Fruit fly (Drosophila melanogaster) whole organism, prepupa: ENCODE data around the gene plum.
A peak's percentile ranks its signal among the peaks of the same experiment; 100 is the strongest.

ENCODE experiments used
- Blimp-1 ChIP-seq: fragments of 200-800 bp; sonication (Bioruptor generic); optimal IDR thresholded peaks from 3 replicates; lab custom pipeline; 2017; ENCODE audit warnings: missing biosample characterization, missing genetic modification characterization, mild to moderate bottlenecking, moderate library complexity, missing genetic modification reagents
- CG10631 ChIP-seq: fragments of 200-800 bp; sonication (Bioruptor generic); optimal IDR thresholded peaks from 2 replicates; lab custom pipeline; 2016; ENCODE audit warnings: missing biosample characterization, missing genetic modification characterization
- CG10669 ChIP-seq: fragments of 200-800 bp; sonication (Bioruptor generic); optimal IDR thresholded peaks from 3 replicates; lab custom pipeline; 2018; ENCODE audit warnings: missing biosample characterization, mild to moderate bottlenecking, missing genetic modification characterization, moderate library complexity
- CG11294 ChIP-seq: fragments of 200-800 bp; sonication (Bioruptor generic); IDR thresholded peaks from 2 replicates; pipeline ENCODE4 v1.3.6; 2022; ENCODE audit warnings: missing biosample characterization, missing genetic modification characterization
- CG11762 ChIP-seq: fragments of 200-800 bp; sonication (Bioruptor generic); optimal IDR thresholded peaks from 3 replicates; lab custom pipeline; 2016; ENCODE audit warnings: missing biosample characterization, missing genetic modification characterization; ENCODE audit not compliant: insufficient read depth
- CG11902 ChIP-seq: fragments of 200-800 bp; sonication (Bioruptor generic); optimal IDR thresholded peaks from 3 replicates; lab custom pipeline; 2016; ENCODE audit warnings: missing biosample characterization, missing genetic modification characterization
- CG15336 ChIP-seq: fragments of 200-800 bp; sonication (Bioruptor generic); IDR thresholded peaks from 2 replicates; pipeline ENCODE4 v1.3.6; 2022; ENCODE audit warnings: missing biosample characterization, missing genetic modification characterization
- CG1621 ChIP-seq: fragments of 200-800 bp; sonication (Bioruptor generic); optimal IDR thresholded peaks from 3 replicates; lab custom pipeline; 2018; ENCODE audit warnings: missing biosample characterization, mild to moderate bottlenecking, missing genetic modification characterization
- CG16779 ChIP-seq: fragments of 200-800 bp; sonication (Bioruptor generic); optimal IDR thresholded peaks from 3 replicates; lab custom pipeline; 2017; ENCODE audit warnings: missing biosample characterization, mild to moderate bottlenecking, missing genetic modification characterization
- CG31627 ChIP-seq: fragments of 200-800 bp; sonication (Bioruptor generic); optimal IDR thresholded peaks from 3 replicates; lab custom pipeline; 2016; ENCODE audit warnings: missing biosample characterization, missing genetic modification characterization
- CG32006 ChIP-seq: fragments of 200-800 bp; sonication (Bioruptor generic); optimal IDR thresholded peaks from 3 replicates; lab custom pipeline; 2017; ENCODE audit warnings: missing biosample characterization, mild to moderate bottlenecking, missing genetic modification characterization
- CG34406 ChIP-seq: fragments of 200-800 bp; sonication (Bioruptor generic); optimal IDR thresholded peaks from 3 replicates; lab custom pipeline; 2016; ENCODE audit warnings: missing biosample characterization, missing genetic modification characterization
- CG4318 ChIP-seq: fragments of 200-800 bp; sonication (Bioruptor generic); optimal IDR thresholded peaks from 3 replicates; lab custom pipeline; 2017; ENCODE audit warnings: missing biosample characterization, mild to moderate bottlenecking, missing genetic modification characterization
- CG6163 ChIP-seq: fragments of 200-800 bp; sonication (Bioruptor generic); IDR thresholded peaks from 3 replicates; pipeline ENCODE4 v1.3.6; 2022; ENCODE audit warnings: missing biosample characterization, missing genetic modification characterization
- CG6276 ChIP-seq: fragments of 200-800 bp; sonication (Bioruptor generic); optimal IDR thresholded peaks from 2 replicates; lab custom pipeline; 2017; ENCODE audit warnings: missing biosample characterization, mild to moderate bottlenecking, missing genetic modification characterization
- CG6792 ChIP-seq: fragments of 200-800 bp; sonication (Bioruptor generic); optimal IDR thresholded peaks from 3 replicates; lab custom pipeline; 2016; ENCODE audit warnings: missing biosample characterization, missing genetic modification characterization
- CG6808 ChIP-seq: fragments of 200-800 bp; sonication (Bioruptor generic); optimal IDR thresholded peaks from 3 replicates; lab custom pipeline; 2017; ENCODE audit warnings: missing biosample characterization, missing genetic modification characterization, mild to moderate bottlenecking, moderate library complexity, missing genetic modification reagents
- CG6854 ChIP-seq: fragments of 200-800 bp; sonication (Bioruptor generic); optimal IDR thresholded peaks from 2 replicates; lab custom pipeline; 2017; ENCODE audit warnings: missing biosample characterization, mild to moderate bottlenecking, missing genetic modification characterization
- CG7368 ChIP-seq: fragments of 200-800 bp; sonication (Bioruptor generic); optimal IDR thresholded peaks from 3 replicates; lab custom pipeline; 2016; ENCODE audit warnings: missing biosample characterization, missing genetic modification characterization
- CG8119 ChIP-seq: fragments of 200-800 bp; sonication (Bioruptor generic); IDR thresholded peaks from 3 replicates; pipeline ENCODE4 v1.3.6; 2022; ENCODE audit warnings: missing biosample characterization, missing genetic modification characterization
- CG8319 ChIP-seq: fragments of 200-800 bp; sonication (Bioruptor generic); optimal IDR thresholded peaks from 3 replicates; lab custom pipeline; 2016; ENCODE audit warnings: missing biosample characterization, missing genetic modification characterization
- CG8632 ChIP-seq: fragments of 200-800 bp; sonication (Bioruptor generic); optimal IDR thresholded peaks from 3 replicates; lab custom pipeline; 2016; ENCODE audit warnings: missing biosample characterization, missing genetic modification characterization
- CG9139 ChIP-seq: fragments of 200-800 bp; sonication (Bioruptor generic); optimal IDR thresholded peaks from 3 replicates; lab custom pipeline; 2017; ENCODE audit warnings: missing biosample characterization, mild to moderate bottlenecking, missing genetic modification characterization
- Eip75B ChIP-seq: fragments of 200-800 bp; sonication (Bioruptor generic); optimal IDR thresholded peaks from 3 replicates; lab custom pipeline; 2016; ENCODE audit warnings: missing biosample characterization, missing genetic modification characterization
- Eip78C ChIP-seq: fragments of 200-800 bp; sonication (Bioruptor generic); peaks from one replicate; lab custom pipeline; 2016; ENCODE audit warnings: missing biosample characterization, missing genetic modification characterization
- Eip93F ChIP-seq: fragments of 200-800 bp; sonication (Bioruptor generic); optimal IDR thresholded peaks from 2 replicates; lab custom pipeline; 2016; ENCODE audit warnings: missing biosample characterization, mild to moderate bottlenecking, missing genetic modification characterization
- Ets21C ChIP-seq: fragments of 200-800 bp; sonication (Bioruptor generic); optimal IDR thresholded peaks from 3 replicates; lab custom pipeline; 2016; ENCODE audit warnings: missing biosample characterization, missing genetic modification characterization
- Ets96B ChIP-seq: fragments of 200-800 bp; optimal IDR thresholded peaks from 2 replicates; lab custom pipeline; 2019; ENCODE audit warnings: missing biosample characterization, mild to moderate bottlenecking, missing genetic modification characterization, moderate library complexity
- Hr38 ChIP-seq: sonication (Bioruptor generic); optimal IDR thresholded peaks from 2 replicates; lab custom pipeline; 2016; ENCODE audit warnings: missing biosample characterization, missing genetic modification characterization
- Hr39 ChIP-seq: fragments of 200-800 bp; sonication (Bioruptor generic); optimal IDR thresholded peaks from 2 replicates; lab custom pipeline; 2016; ENCODE audit warnings: missing biosample characterization, missing genetic modification characterization
- Hr4 ChIP-seq: fragments of 200-800 bp; sonication (Bioruptor generic); optimal IDR thresholded peaks from 3 replicates; lab custom pipeline; 2016; ENCODE audit warnings: missing biosample characterization, missing genetic modification characterization
- Lpt ChIP-seq: fragments of 200-800 bp; sonication (Bioruptor generic); optimal IDR thresholded peaks from 3 replicates; lab custom pipeline; 2016; ENCODE audit warnings: missing biosample characterization, missing genetic modification characterization
- Met ChIP-seq: fragments of 200-800 bp; sonication (Bioruptor generic); optimal IDR thresholded peaks from 3 replicates; lab custom pipeline; 2016; ENCODE audit warnings: missing biosample characterization, missing genetic modification characterization
- OdsH ChIP-seq: fragments of 200-800 bp; sonication (Bioruptor generic); optimal IDR thresholded peaks from 3 replicates; lab custom pipeline; 2016; ENCODE audit warnings: missing biosample characterization, missing genetic modification characterization
- Smox ChIP-seq: fragments of 200-800 bp; sonication (Bioruptor generic); optimal IDR thresholded peaks from 3 replicates; lab custom pipeline; 2016; ENCODE audit warnings: missing biosample characterization, missing genetic modification characterization
- Sox102F ChIP-seq: fragments of 200-800 bp; sonication (Bioruptor generic); optimal IDR thresholded peaks from 2 replicates; lab custom pipeline; 2016; ENCODE audit warnings: missing biosample characterization, mild to moderate bottlenecking, missing genetic modification characterization
- Sox14 ChIP-seq: fragments of 200-800 bp; sonication (Bioruptor generic); optimal IDR thresholded peaks from 3 replicates; lab custom pipeline; 2016; ENCODE audit warnings: missing biosample characterization, missing genetic modification characterization
- Sox15 ChIP-seq: fragments of 200-800 bp; sonication (Bioruptor generic); optimal IDR thresholded peaks from 3 replicates; lab custom pipeline; 2016; ENCODE audit warnings: missing biosample characterization, missing genetic modification characterization
- achi ChIP-seq: fragments of 200-800 bp; sonication (Bioruptor generic); optimal IDR thresholded peaks from 3 replicates; lab custom pipeline; 2016; ENCODE audit warnings: missing biosample characterization, missing genetic modification characterization
- acj6 ChIP-seq: fragments of 200-800 bp; sonication (Bioruptor generic); optimal IDR thresholded peaks from 3 replicates; lab custom pipeline; 2016; ENCODE audit warnings: missing biosample characterization, missing genetic modification characterization
- eg ChIP-seq: fragments of 200-800 bp; sonication (Bioruptor generic); IDR thresholded peaks from 3 replicates; pipeline ENCODE4 v1.3.6; 2022; ENCODE audit warnings: missing biosample characterization, missing genetic modification characterization
- esn ChIP-seq: fragments of 200-800 bp; sonication (Bioruptor generic); optimal IDR thresholded peaks from 2 replicates; lab custom pipeline; 2016; ENCODE audit warnings: missing biosample characterization, mild to moderate bottlenecking, missing genetic modification characterization, moderate library complexity
- fd59A ChIP-seq: fragments of 200-800 bp; sonication (Bioruptor generic); optimal IDR thresholded peaks from 2 replicates; lab custom pipeline; 2017; ENCODE audit warnings: missing biosample characterization, mild to moderate bottlenecking, missing genetic modification characterization, missing genetic modification reagents
- fd85E ChIP-seq: fragments of 200-800 bp; sonication (Bioruptor generic); optimal IDR thresholded peaks from 3 replicates; lab custom pipeline; 2016; ENCODE audit warnings: missing biosample characterization, missing genetic modification characterization
- lz ChIP-seq: fragments of 200-800 bp; sonication (Bioruptor generic); optimal IDR thresholded peaks from 3 replicates; lab custom pipeline; 2016; ENCODE audit warnings: missing biosample characterization, missing genetic modification characterization
- net ChIP-seq: fragments of 200-800 bp; sonication (Bioruptor generic); optimal IDR thresholded peaks from 3 replicates; lab custom pipeline; 2016; ENCODE audit warnings: missing biosample characterization, missing genetic modification characterization
- salr ChIP-seq, 2 experiments: fragments of 200-800 bp; sonication (Bioruptor generic); optimal IDR thresholded peaks; 3 replicates each; lab custom pipeline; 2016 to 2018; ENCODE audit warnings: missing biosample characterization in 2 of 2, missing genetic modification characterization in 2 of 2, mild to moderate bottlenecking in 1 of 2
- spab ChIP-seq: fragments of 200-800 bp; sonication (Bioruptor generic); optimal IDR thresholded peaks from 2 replicates; lab custom pipeline; 2017; ENCODE audit warnings: missing biosample characterization, mild to moderate bottlenecking, missing genetic modification characterization, missing genetic modification reagents
- ss ChIP-seq, 2 experiments: fragments of 200-800 bp; sonication (Bioruptor generic); optimal IDR thresholded peaks; 2 replicates in 1 of 2; 3 replicates in 1 of 2; lab custom pipeline; 2017 to 2018; ENCODE audit warnings: mild to moderate bottlenecking in 2 of 2, missing biosample characterization in 2 of 2, missing genetic modification characterization in 2 of 2, moderate library complexity in 1 of 2
- svp ChIP-seq: fragments of 200-800 bp; sonication (Bioruptor generic); peaks from one replicate; lab custom pipeline; 2016; ENCODE audit warnings: missing biosample characterization, missing genetic modification characterization
- topi ChIP-seq: fragments of 200-800 bp; sonication (Bioruptor generic); optimal IDR thresholded peaks from 3 replicates; lab custom pipeline; 2016; ENCODE audit warnings: missing biosample characterization, missing genetic modification characterization
- vri ChIP-seq: fragments of 200-800 bp; sonication (Bioruptor generic); optimal IDR thresholded peaks from 3 replicates; lab custom pipeline; 2016; ENCODE audit warnings: missing biosample characterization, mild to moderate bottlenecking, missing genetic modification characterization

Gene plum

DNA sequence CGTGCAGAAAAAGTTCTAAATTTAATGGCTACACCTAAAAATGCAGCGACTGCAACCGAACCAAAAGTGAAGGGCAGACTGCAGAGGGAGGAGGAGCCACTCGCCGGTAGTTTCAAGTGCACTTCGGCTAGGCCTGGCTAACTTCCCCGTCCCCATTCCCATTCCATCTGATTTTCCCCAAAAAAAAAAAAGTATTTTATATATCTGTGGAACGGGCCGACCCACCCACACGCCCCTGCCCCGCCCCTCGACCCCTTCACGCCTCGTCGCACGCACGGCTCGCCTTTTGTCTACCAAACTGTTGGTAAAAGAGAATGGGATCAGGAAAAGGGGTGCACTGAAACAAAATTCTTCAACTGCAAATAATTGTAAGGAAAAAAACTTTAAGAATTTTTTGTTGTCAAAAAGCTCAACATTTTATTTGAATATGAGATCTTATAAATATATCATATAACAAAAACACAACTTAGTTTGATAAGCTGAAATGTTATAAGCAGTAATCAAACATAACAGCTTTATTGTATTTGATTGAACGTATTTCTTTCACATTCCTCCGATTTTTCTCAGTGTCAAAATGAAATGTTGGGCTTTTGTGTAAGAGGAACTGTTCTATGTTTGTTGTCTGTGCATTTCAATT lies 91.0 kb downstream of the plum start:
- TF ChIP-seq CG31627 (GFP tag; lab: Kevin White, UChicago) (no peak), Hr38 (GFP tag; lab: Kevin White, UChicago) (no peak), CG15336 (GFP tag; lab: Robert Waterston, UW) (peak; percentile 63; the same call in 1 of the 2 replicates), CG11762 (GFP tag; lab: Kevin White, UChicago) (peak; percentile 35), lz (GFP tag; lab: Kevin White, UChicago) (no peak), net (GFP tag; lab: Kevin White, UChicago) (no peak), CG8319 (GFP tag; lab: Kevin White, UChicago) (no peak), CG10669 (GFP tag; lab: Kevin White, UChicago) (peak; percentile 26), acj6 (no peak), CG1621 (no peak), CG11902 (GFP tag; lab: Kevin White, UChicago) (no peak), CG9139 (GFP tag; lab: Kevin White, UChicago) (no peak), Eip93F (GFP tag; lab: Kevin White, UChicago) (no peak), Hr4 (peak; percentile 40), CG10631 (GFP tag; lab: Kevin White, UChicago) (peak; percentile 43), CG6163 (GFP tag; lab: Robert Waterston, UW) (peak; percentile 63; the same call in 1 of the 3 replicates), CG8632 (GFP tag; lab: Kevin White, UChicago) (no peak), spab (GFP tag; lab: Kevin White, UChicago) (no peak), Ets21C (GFP tag; lab: Kevin White, UChicago) (no peak), CG8119 (peak; percentile 56; the same call in 1 of the 3 replicates), Sox102F (GFP tag; lab: Kevin White, UChicago) (no peak), topi (GFP tag; lab: Kevin White, UChicago) (no peak), CG16779 (tag; lab: Kevin White, UChicago) (no peak), Eip75B (GFP tag; lab: Kevin White, UChicago) (peak; percentile 41), CG34406 (GFP tag; lab: Kevin White, UChicago) (no peak), CG4318 (peak; percentile 32), CG6276 (peak; percentile 66), eg (GFP tag; lab: Robert Waterston, UW) (peak; percentile 61), Sox14 (GFP tag; lab: Kevin White, UChicago) (no peak), CG6792 (GFP tag; lab: Kevin White, UChicago) (no peak), achi (GFP tag; lab: Kevin White, UChicago) (peak; percentile 65), ss (GFP tag; optimal IDR thresholded peaks at IDR 0.05; lab: Kevin White, UChicago) (no peak), Smox (GFP tag; lab: Kevin White, UChicago) (no peak), OdsH (GFP tag; lab: Kevin White, UChicago) (peak; percentile 18), Sox15 (GFP tag; lab: Kevin White, UChicago) (no peak), salr (GFP tag; optimal IDR thresholded peaks at IDR 0.05; lab: Kevin White, UChicago) (peak in 1 of 2 experiments; percentile 44), fd59A (GFP tag; lab: Kevin White, UChicago) (no peak), vri (GFP tag; lab: Kevin White, UChicago) (no peak), Hr39 (GFP tag; lab: Kevin White, UChicago) (no peak), Blimp-1 (no peak), Eip78C (GFP tag; lab: Kevin White, UChicago) (peak; percentile 86), svp (GFP tag; lab: Kevin White, UChicago) (peak; percentile 51), esn (no peak), CG32006 (GFP tag; lab: Kevin White, UChicago) (peak; percentile 70), Ets96B (peak; percentile 50), Lpt (GFP tag; lab: Kevin White, UChicago) (peak; percentile 33), Met (GFP tag; lab: Kevin White, UChicago) (no peak), fd85E (GFP tag; lab: Kevin White, UChicago) (no peak), CG6854 (GFP tag; lab: Kevin White, UChicago) (no peak), CG7368 (no peak), CG11294 (GFP tag; lab: Robert Waterston, UW) (peak; percentile 12; the same call in 1 of the 2 replicates), CG6808 (GFP tag; lab: Kevin White, UChicago) (no peak)
